Worm (Caenorhabditis elegans) whole organism, young adult: ENCODE data around the gene ipmk-1.
A peak's percentile ranks its signal among the peaks of the same experiment; 100 is the strongest.

Source experiments
- B0261.1 ChIP-seq: sonication (generic microtip); optimal IDR thresholded peaks from 2 replicates; lab custom pipeline; 2016; ENCODE audit warnings: mild to moderate bottlenecking, missing genetic modification characterization, moderate library complexity, missing compliant biosample characterization
- F10E7.11 ChIP-seq: sonication (generic microtip); optimal IDR thresholded peaks from 2 replicates; lab custom pipeline; 2017; ENCODE audit warnings: mild to moderate bottlenecking, missing genetic modification characterization, moderate library complexity, missing compliant biosample characterization
- F22D6.2 ChIP-seq: sonication (generic microtip); optimal IDR thresholded peaks from 2 replicates; lab custom pipeline; 2016; ENCODE audit warnings: mild to moderate bottlenecking, missing genetic modification characterization, missing compliant biosample characterization
- F33H1.4 ChIP-seq: fragments of 200-800 bp; sonication (Bioruptor generic); IDR thresholded peaks from 2 replicates; pipeline ENCODE4 v1.3.6; 2022; ENCODE audit warnings: missing genetic modification reagents, missing genetic modification characterization, missing compliant biosample characterization
- F55B11.4 ChIP-seq: sonication (generic microtip); optimal IDR thresholded peaks from 2 replicates; lab custom pipeline; 2016; ENCODE audit warnings: missing compliant biosample characterization, missing genetic modification characterization, borderline replicate concordance; ENCODE audit not compliant: insufficient read depth
- F57A8.1 ChIP-seq: fragments of 200-800 bp; sonication (Bioruptor generic); optimal IDR thresholded peaks from 2 replicates; lab custom pipeline; 2018; ENCODE audit warnings: mild to moderate bottlenecking, missing genetic modification characterization, moderate library complexity, missing compliant biosample characterization
- F57C9.4 ChIP-seq: sonication (generic microtip); optimal IDR thresholded peaks from 2 replicates; lab custom pipeline; 2017; ENCODE audit warnings: mild to moderate bottlenecking, missing genetic modification characterization, missing compliant biosample characterization
- K12H6.12 ChIP-seq: fragments of 200-800 bp; sonication (Bioruptor generic); optimal IDR thresholded peaks from 2 replicates; lab custom pipeline; 2018; ENCODE audit warnings: mild to moderate bottlenecking, missing genetic modification characterization, missing compliant biosample characterization
- Y56A3A.18 ChIP-seq: fragments of 200-800 bp; sonication (Bioruptor generic); IDR thresholded peaks from 2 replicates; pipeline ENCODE4 v1.3.6; 2022; ENCODE audit warnings: missing genetic modification reagents, missing genetic modification characterization, missing compliant biosample characterization
- Y79H2A.3 ChIP-seq: fragments of 200-800 bp; sonication (Bioruptor generic); conservative IDR thresholded peaks from 2 replicates; pipeline ENCODE4 v1.3.6; 2022; ENCODE audit warnings: missing genetic modification reagents, missing genetic modification characterization, missing compliant biosample characterization
- ZK185.1 ChIP-seq: sonication (generic microtip); optimal IDR thresholded peaks from 2 replicates; lab custom pipeline; 2016; ENCODE audit warnings: mild to moderate bottlenecking, missing genetic modification characterization, missing compliant biosample characterization; ENCODE audit not compliant: poor library complexity, severe bottlenecking
- atf-7 ChIP-seq: sonication (generic microtip); optimal IDR thresholded peaks from 2 replicates; lab custom pipeline; 2017; ENCODE audit warnings: mild to moderate bottlenecking, missing genetic modification characterization, missing compliant biosample characterization
- attf-5 ChIP-seq: fragments of 200-800 bp; sonication (Bioruptor generic); optimal IDR thresholded peaks from 2 replicates; lab custom pipeline; 2018; ENCODE audit warnings: mild to moderate bottlenecking, missing genetic modification characterization, missing compliant biosample characterization
- cebp-1 ChIP-seq, 2 experiments: fragments of 200-800 bp in 1 of 2; sonication (Bioruptor generic) in 1 of 2; sonication (generic microtip) in 1 of 2; IDR thresholded peaks in 1 of 2; optimal IDR thresholded peaks in 1 of 2; 2 replicates each; pipeline versions ENCODE4 v1.3.6 to Lab custom; 2017 to 2022; ENCODE audit warnings: missing compliant biosample characterization in 2 of 2, missing genetic modification characterization in 2 of 2, mild to moderate bottlenecking in 1 of 2, missing genetic modification reagents in 1 of 2, moderate library complexity in 1 of 2
- ceh-100 ChIP-seq: fragments of 200-800 bp; sonication (Bioruptor generic); IDR thresholded peaks from 2 replicates; pipeline ENCODE4 v1.3.6; 2022; ENCODE audit warnings: missing genetic modification reagents, missing genetic modification characterization, missing compliant biosample characterization
- gei-17 ChIP-seq: fragments of 200-800 bp; sonication (Bioruptor generic); optimal IDR thresholded peaks from 2 replicates; lab custom pipeline; 2018; ENCODE audit warnings: mild to moderate bottlenecking, missing genetic modification characterization, missing compliant biosample characterization
- hmg-1.2 ChIP-seq: fragments of 200-800 bp; sonication (Bioruptor generic); IDR thresholded peaks from 2 replicates; pipeline ENCODE4 v1.3.6; 2022; ENCODE audit warnings: missing genetic modification reagents, missing genetic modification characterization, missing compliant biosample characterization
- hmg-20 ChIP-seq: fragments of 200-800 bp; sonication (Bioruptor generic); IDR thresholded peaks from 2 replicates; pipeline ENCODE4 v1.3.6; 2022; ENCODE audit warnings: missing genetic modification reagents, missing genetic modification characterization, missing compliant biosample characterization
- lin-35 ChIP-seq, 3 experiments: fragments of 150-350 bp in 2 of 3; sonication (generic microtip) in 1 of 3; optimal IDR thresholded peaks; 2 replicates each; lab custom pipeline; 2014 to 2018; ENCODE audit warnings: missing biosample characterization in 3 of 3, missing genetic modification characterization in 3 of 3, missing genetic modification reagents in 3 of 3
- lin-40 ChIP-seq: sonication (generic microtip); optimal IDR thresholded peaks from 2 replicates; lab custom pipeline; 2016; ENCODE audit warnings: missing genetic modification characterization, mild to moderate bottlenecking, missing compliant biosample characterization, missing genotype, missing genetic modification reagents
- lsl-1 ChIP-seq: fragments of 200-800 bp; sonication (Bioruptor generic); optimal IDR thresholded peaks from 2 replicates; lab custom pipeline; 2018; ENCODE audit warnings: mild to moderate bottlenecking, missing genetic modification characterization, moderate library complexity, missing compliant biosample characterization
- lsy-27 ChIP-seq: sonication (generic microtip); optimal IDR thresholded peaks from 2 replicates; lab custom pipeline; 2017; ENCODE audit warnings: missing genetic modification characterization, mild to moderate bottlenecking, missing compliant biosample characterization, antibody characterized with exemption, missing genotype, borderline replicate concordance; ENCODE audit not compliant: insufficient read depth
- madf-10 ChIP-seq: sonication (generic microtip); optimal IDR thresholded peaks from 2 replicates; lab custom pipeline; 2016; ENCODE audit warnings: mild to moderate bottlenecking, missing genetic modification characterization, missing compliant biosample characterization
- madf-8 ChIP-seq: fragments of 200-800 bp; sonication (Bioruptor generic); conservative IDR thresholded peaks from 2 replicates; pipeline ENCODE4 v1.3.6; 2022; ENCODE audit warnings: missing genetic modification reagents, missing genetic modification characterization, missing compliant biosample characterization
- mxl-1 ChIP-seq: sonication (generic microtip); optimal IDR thresholded peaks from 2 replicates; lab custom pipeline; 2016; ENCODE audit warnings: missing genetic modification characterization, missing compliant biosample characterization
- nhr-120 ChIP-seq: fragments of 200-800 bp; sonication (Bioruptor generic); IDR thresholded peaks from 2 replicates; pipeline ENCODE4 v1.3.6; 2022; ENCODE audit warnings: missing genetic modification characterization, missing compliant biosample characterization
- nhr-27 ChIP-seq: fragments of 200-800 bp; sonication (Bioruptor generic); optimal IDR thresholded peaks from 2 replicates; lab custom pipeline; 2018; ENCODE audit warnings: mild to moderate bottlenecking, missing genetic modification characterization, moderate library complexity, missing compliant biosample characterization
- nhr-80 ChIP-seq: sonication (generic microtip); optimal IDR thresholded peaks from 2 replicates; lab custom pipeline; 2016; ENCODE audit warnings: missing genetic modification characterization, missing compliant biosample characterization
- pha-4 ChIP-seq: fragments of 150-350 bp; sonication (generic microtip); optimal IDR thresholded peaks from 2 replicates; lab custom pipeline; 2014; ENCODE audit warnings: missing biosample characterization, missing genetic modification reagents, missing genetic modification characterization
- rpc-1 ChIP-seq, 2 experiments: fragments of 150-350 bp in 1 of 2; sonication (generic microtip) in 1 of 2; optimal IDR thresholded peaks; 2 replicates each; lab custom pipeline; 2014 to 2018; ENCODE audit warnings: missing biosample characterization in 1 of 2, missing genetic modification characterization in 1 of 2, missing genetic modification reagents in 1 of 2, missing genotype in 1 of 2
- snpc-3.4 ChIP-seq: sonication (generic microtip); optimal IDR thresholded peaks from 2 replicates; lab custom pipeline; 2017; ENCODE audit warnings: missing genetic modification characterization, mild to moderate bottlenecking, missing compliant biosample characterization, antibody characterized with exemption, moderate library complexity, missing genotype, missing genetic modification reagents
- somi-1 ChIP-seq: fragments of 200-800 bp; sonication (Bioruptor generic); optimal IDR thresholded peaks from 2 replicates; lab custom pipeline; 2018; ENCODE audit warnings: mild to moderate bottlenecking, missing genetic modification characterization, missing compliant biosample characterization
- sptf-2 ChIP-seq: fragments of 200-800 bp; sonication (Bioruptor generic); optimal IDR thresholded peaks from 2 replicates; lab custom pipeline; 2018; ENCODE audit warnings: mild to moderate bottlenecking, missing genetic modification characterization, missing compliant biosample characterization
- tbp1 ChIP-seq: fragments of 200-800 bp; sonication (Bioruptor generic); optimal IDR thresholded peaks from 2 replicates; lab custom pipeline; 2018; ENCODE audit warnings: mild to moderate bottlenecking, missing genetic modification characterization, missing compliant biosample characterization
- tbx-9 ChIP-seq: sonication (generic microtip); optimal IDR thresholded peaks from 2 replicates; lab custom pipeline; 2016; ENCODE audit warnings: borderline replicate concordance, missing genetic modification characterization, inconsistent platforms, missing compliant biosample characterization
- unc-62 ChIP-seq: fragments of 150-350 bp; optimal IDR thresholded peaks from 2 replicates; lab custom pipeline; 2014; ENCODE audit warnings: missing biosample characterization, missing genetic modification reagents, missing genetic modification characterization
- ztf-18 ChIP-seq: sonication (generic microtip); optimal IDR thresholded peaks from 2 replicates; lab custom pipeline; 2016; ENCODE audit warnings: missing genotype, mild to moderate bottlenecking, missing genetic modification characterization, missing compliant biosample characterization
- ztf-22 ChIP-seq: fragments of 200-800 bp; sonication (Bioruptor generic); optimal IDR thresholded peaks from 2 replicates; lab custom pipeline; 2018; ENCODE audit warnings: mild to moderate bottlenecking, missing genetic modification characterization, moderate library complexity, missing compliant biosample characterization
- ztf-28 ChIP-seq: fragments of 200-800 bp; sonication (Bioruptor generic); IDR thresholded peaks from 2 replicates; pipeline ENCODE4 v1.3.6; 2022; ENCODE audit warnings: missing genetic modification reagents, missing genetic modification characterization, missing compliant biosample characterization
- ztf-6 ChIP-seq: fragments of 200-800 bp; sonication (Bioruptor generic); IDR thresholded peaks from 2 replicates; pipeline ENCODE4 v1.3.6; 2022; ENCODE audit warnings: missing genetic modification reagents, missing genetic modification characterization, missing compliant biosample characterization

Gene ipmk-1

DNA sequence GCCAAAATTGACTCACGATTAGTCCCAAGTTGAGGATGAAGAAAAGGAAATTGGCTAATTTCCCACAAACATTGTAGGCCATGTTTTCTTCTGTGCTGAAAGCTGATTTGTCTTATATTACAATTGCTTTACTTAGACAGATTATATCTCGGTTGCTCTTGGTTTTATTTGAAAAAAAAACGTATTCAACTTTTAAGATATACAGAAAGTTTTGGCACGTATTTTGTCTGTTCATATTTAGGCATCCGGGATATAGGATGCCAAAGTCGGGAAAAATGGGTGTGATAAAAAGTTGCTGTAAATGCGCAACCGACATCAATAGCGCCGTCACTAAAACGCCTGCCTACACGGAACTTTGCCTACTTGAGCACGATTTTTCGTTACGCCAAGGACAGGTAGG is 27.8 kb upstream of the ipmk-1 start, which contains the start of gene tsp-4:
TSS of gene tsp-4 (minus strand) at position 101 of the 400 bp plus-strand sequence.
- no peak for TF ChIP-seq F22D6.2 (tag; lab: Kevin White, UChicago)

- TF ChIP-seq snpc-3.4 (no peak), F33H1.4 (GFP tag; lab: Robert Waterston, UW) (no peak), lsl-1 (GFP tag; lab: Kevin White, UChicago) (no peak), F10E7.11 (no peak), madf-8 (no peak), F22D6.2 (tag; lab: Kevin White, UChicago) (no peak), hmg-1.2 (GFP tag; lab: Robert Waterston, UW) (no peak), lin-35 (GFP tag; optimal IDR thresholded peaks at IDR 0.05; lab: Kevin White, UChicago) (no peak), lin-40 (tag; lab: Kevin White, UChicago) (no peak), somi-1 (GFP tag; lab: Kevin White, UChicago) (no peak), ztf-6 (no peak), Y79H2A.3 (GFP tag; lab: Robert Waterston, UW) (no peak), ZK185.1 (tag; lab: Kevin White, UChicago) (no peak), atf-7 (tag; lab: Kevin White, UChicago) (no peak), tbp1 (GFP tag; lab: Kevin White, UChicago) (no peak), rpc-1 (optimal IDR thresholded peaks at IDR 0.05; lab: Kevin White, UChicago) (no peak), rpc-1 (tag; optimal IDR thresholded peaks at IDR 0.05; lab: Kevin White, UChicago) (no peak)
These were observed 25.4 kb upstream of the ipmk-1 start, which contains the start of gene sru-13 for ce11 chrIV:12522521-12522920. TSS of gene sru-13 (minus strand) at chrIV:12522621.

ce11 chrIV:12525409-12525808 is 22.5 kb upstream of the ipmk-1 start, which contains the start of gene eak-4:
TSS of gene eak-4 (minus strand) at chrIV:12525509.
- TF ChIP-seq mxl-1 (tag; lab: Kevin White, UChicago) (no peak), ceh-100 (GFP tag; lab: Robert Waterston, UW) (no peak), F57C9.4 (tag; lab: Kevin White, UChicago) (no peak), ztf-28 (GFP tag; lab: Robert Waterston, UW) (no peak), gei-17 (GFP tag; lab: Kevin White, UChicago) (no peak), F33H1.4 (GFP tag; lab: Robert Waterston, UW) (no peak), F57A8.1 (no peak), nhr-27 (no peak), pha-4 (tag; lab: Kevin White, UChicago) (no peak), nhr-120 (GFP tag; lab: Robert Waterston, UW) (no peak), tbx-9 (tag; lab: Kevin White, UChicago) (no peak), lin-35 (GFP tag; optimal IDR thresholded peaks at IDR 0.05; lab: Kevin White, UChicago) (no peak)

DNA sequence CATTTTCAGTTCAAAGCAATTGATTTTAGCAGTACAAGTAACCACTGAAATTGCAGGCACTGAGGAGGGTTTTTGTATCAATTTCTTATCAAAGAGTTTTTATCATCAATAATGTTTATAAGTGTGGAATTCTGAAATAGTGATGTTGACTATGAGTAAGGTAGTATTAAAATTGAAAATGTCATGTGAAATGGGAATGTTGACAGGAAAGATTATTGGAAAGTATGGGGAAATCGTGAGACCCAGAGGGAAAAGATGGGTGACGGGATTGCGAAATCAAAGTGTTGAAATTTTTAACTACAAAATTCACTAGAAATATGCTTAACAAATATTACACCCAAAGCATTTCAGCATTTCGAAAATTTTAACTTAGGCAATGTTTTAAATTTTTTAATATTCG is 20.7 kb upstream of the ipmk-1 start, which contains the start of gene F53B2.8:
TSS of gene F53B2.8 (minus strand) at position 180 of the 400 bp plus-strand sequence.
- peak; percentile 98 for TF ChIP-seq cebp-1 (GFP tag; IDR thresholded peaks at IDR 0.05; lab: Robert Waterston, UW)
- peak; percentile 99 for TF ChIP-seq cebp-1 (tag; optimal IDR thresholded peaks at IDR 0.05; lab: Kevin White, UChicago)
- TF ChIP-seq nhr-80 = peak; percentile 91
- TF ChIP-seq ztf-22 (GFP tag; lab: Kevin White, UChicago) = no peak
- TF ChIP-seq K12H6.12 = no peak
- TF ChIP-seq F57A8.1 = no peak
- TF ChIP-seq B0261.1 = no peak
- TF ChIP-seq unc-62 = peak; percentile 83
- TF ChIP-seq lsy-27 = no peak
- no peak for TF ChIP-seq ztf-18 (tag; lab: Kevin White, UChicago)
- no peak for TF ChIP-seq F55B11.4
- TF ChIP-seq sptf-2 (GFP tag; lab: Kevin White, UChicago) = no peak
- TF ChIP-seq hmg-20 (GFP tag; lab: Robert Waterston, UW) = no peak
- TF ChIP-seq snpc-3.4 = no peak
- peak; percentile 19 for TF ChIP-seq atf-7 (tag; lab: Kevin White, UChicago)
- peak; percentile 85 for TF ChIP-seq pha-4 (tag; lab: Kevin White, UChicago)
- 0 out of 2 replicates have a peak, but pooled peaks have one; percentile 35 for TF ChIP-seq Y56A3A.18
- peak; percentile 84 for TF ChIP-seq attf-5 (GFP tag; lab: Kevin White, UChicago)
- no peak for TF ChIP-seq madf-10
